Worm (Caenorhabditis elegans): ENCODE data around the gene F01G10.4.
A peak's percentile ranks its signal among the peaks of the same experiment; 100 is the strongest.

Gene F01G10.4

ce11 chrIV:10252350-10252792 lies 20.0 kb upstream of the F01G10.4 start (continued):
- TF ChIP-seq attf-6 (GFP tag; IDR thresholded peaks at IDR 0.05) (no peak), K12H6.12 (tag; optimal IDR thresholded peaks at IDR 0.05) (peak; percentile 93), mxl-1 (tag; optimal IDR thresholded peaks at IDR 0.05) (peak; percentile 19), ekl-4 (GFP tag; IDR thresholded peaks at IDR 0.05) (0 out of 2 replicates have a peak, but pooled peaks have one; percentile 28), rpc-1 (optimal IDR thresholded peaks at IDR 0.05) (no peak), rpc-1 (tag; optimal IDR thresholded peaks at IDR 0.05) (no peak), cebp-1 (GFP tag; IDR thresholded peaks at IDR 0.05) (peak; percentile 50; the same call in 1 of the 2 replicates), cebp-1 (tag; optimal IDR thresholded peaks at IDR 0.05) (peak; percentile 89), C17E4.6 (GFP tag; IDR thresholded peaks at IDR 0.05) (no peak), Y95B8A.8 (GFP tag; IDR thresholded peaks at IDR 0.05) (no peak), ztf-3 (GFP tag; optimal IDR thresholded peaks at IDR 0.05) (peak; percentile 60), ccch-3 (GFP tag; optimal IDR thresholded peaks at IDR 0.05) (no peak), B0336.3 (GFP tag; IDR thresholded peaks at IDR 0.05) (peak; percentile 75), F37B4.10 (GFP tag; IDR thresholded peaks at IDR 0.05) (no peak), unc-62 (GFP tag; optimal IDR thresholded peaks at IDR 0.05) (peak; percentile 41), athp-1 (tag; optimal IDR thresholded peaks at IDR 0.05) (no peak), attf-5 (GFP tag; optimal IDR thresholded peaks at IDR 0.05) (peak; percentile 93), dox-1 (GFP tag; IDR thresholded peaks at IDR 0.05) (peak; percentile 83), ZK185.1 (tag; optimal IDR thresholded peaks at IDR 0.05; ENCODE audit: poor library complexity, severe bottlenecking) (peak; percentile 32), B0035.1 (tag; optimal IDR thresholded peaks at IDR 0.05) (peak; percentile 26), ztf-25 (GFP tag; IDR thresholded peaks at IDR 0.05) (no peak), zfh-2 (GFP tag; conservative IDR thresholded peaks at IDR 0.05) (no peak), mes-4 (tag; optimal IDR thresholded peaks at IDR 0.05) (no peak), madf-10 (tag; optimal IDR thresholded peaks at IDR 0.05) (peak; percentile 60), attf-3 (GFP tag; conservative IDR thresholded peaks at IDR 0.05) (0 out of 2 replicates have a peak, but pooled peaks have one; percentile 33), bed-1 (GFP tag; IDR thresholded peaks at IDR 0.05) (no peak), atf-7 (tag; optimal IDR thresholded peaks at IDR 0.05) (peak; percentile 93), D2030.7 (GFP tag; IDR thresholded peaks at IDR 0.05) (no peak), ceh-79 (tag; optimal IDR thresholded peaks at IDR 0.05) (no peak), dpl-1 (GFP tag; optimal IDR thresholded peaks at IDR 0.05) (no peak), ztf-26 (tag; optimal IDR thresholded peaks at IDR 0.05) (peak; percentile 43), ceh-40 (GFP tag; IDR thresholded peaks at IDR 0.05) (no peak), aptf-2 (GFP tag; conservative IDR thresholded peaks at IDR 0.05) (no peak), Y79H2A.3 (GFP tag; conservative IDR thresholded peaks at IDR 0.05) (no peak), bed-2 (GFP tag; IDR thresholded peaks at IDR 0.05) (no peak), pbrm-1 (GFP tag; IDR thresholded peaks at IDR 0.05) (peak; percentile 81), ceh-27 (GFP tag; optimal IDR thresholded peaks at IDR 0.05) (peak; percentile 72), lsy-27 (tag; optimal IDR thresholded peaks at IDR 0.05; ENCODE audit: borderline replicate concordance, insufficient read depth) (no peak), snpc-1.1 (tag; optimal IDR thresholded peaks at IDR 0.05; ENCODE audit: insufficient read depth) (no peak), F57C9.4 (tag; optimal IDR thresholded peaks at IDR 0.05) (no peak), egl-44 (GFP tag; IDR thresholded peaks at IDR 0.05) (peak; percentile 78; the same call in 1 of the 2 replicates), tbx-9 (tag; optimal IDR thresholded peaks at IDR 0.05; ENCODE audit: borderline replicate concordance) (no peak), hmg-1.2 (GFP tag; IDR thresholded peaks at IDR 0.05) (peak; percentile 84), hmg-20 (GFP tag; IDR thresholded peaks at IDR 0.05) (no peak), rcor-1 (GFP tag; IDR thresholded peaks at IDR 0.05) (0 out of 2 replicates have a peak, but pooled peaks have one; percentile 43), repo-1 (tag; optimal IDR thresholded peaks at IDR 0.05) (no peak), tlf-1 (GFP tag; optimal IDR thresholded peaks at IDR 0.05) (peak; percentile 75), efl-1 (GFP tag; optimal IDR thresholded peaks at IDR 0.05) (no peak), sptf-2 (GFP tag; optimal IDR thresholded peaks at IDR 0.05) (no peak)
